Fruit fly (Drosophila melanogaster): ENCODE data around the gene vkg.

vkg gene

DNA sequence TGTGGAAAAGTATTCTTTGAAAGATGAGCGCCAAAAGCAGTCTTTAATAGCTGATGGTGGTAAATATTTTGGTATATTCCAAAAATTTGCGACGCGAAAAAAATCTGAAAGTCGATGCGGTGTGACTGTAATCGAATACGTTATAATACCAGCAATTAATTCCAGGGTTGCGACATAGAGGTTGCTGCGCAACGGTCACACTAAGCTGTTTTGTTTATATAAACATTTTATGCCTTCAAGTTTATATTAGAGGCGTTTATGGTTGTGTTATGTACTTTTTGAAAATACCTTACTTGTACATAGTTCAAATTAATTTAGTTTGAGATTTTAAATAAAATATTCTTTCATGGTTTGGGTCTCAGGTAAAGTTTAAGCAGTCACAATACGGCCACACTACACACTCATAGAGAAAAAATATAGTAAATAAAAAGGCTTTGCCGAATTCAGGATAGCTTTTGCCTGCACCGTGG, 56.6 kb downstream of the vkg start, which contains the start of gene CG14043:
Gene CG14043, plus strand, starts transcription at position 374 of the 470 bp plus-strand sequence.
- TF ChIP-seq Clk (GFP tag; optimal IDR thresholded peaks at IDR 0.05) (no peak), pad (GFP tag; optimal IDR thresholded peaks at IDR 0.05) (peak; percentile 26), Mnt (GFP tag; optimal IDR thresholded peaks at IDR 0.05) (peak; percentile 72), CG11617 (GFP tag; optimal IDR thresholded peaks at IDR 0.05) (peak; percentile 19), CG5204 (GFP tag; optimal IDR thresholded peaks at IDR 0.05) (no peak), CG1620 (GFP tag; optimal IDR thresholded peaks at IDR 0.05) (peak; percentile 50), CG7101 (tag; optimal IDR thresholded peaks at IDR 0.05) (peak; percentile 25), CG14711 (tag; optimal IDR thresholded peaks at IDR 0.05) (peak; percentile 66), cnc (optimal IDR thresholded peaks at IDR 0.05) (no peak), CG12768 (GFP tag; optimal IDR thresholded peaks at IDR 0.05) (no peak), tj (GFP tag; optimal IDR thresholded peaks at IDR 0.05) (peak; percentile 14), bab1 (GFP tag; optimal IDR thresholded peaks at IDR 0.05) (peak; percentile 74), Crg-1 (GFP tag; optimal IDR thresholded peaks at IDR 0.05) (peak; percentile 29), cic (GFP tag; optimal IDR thresholded peaks at IDR 0.05) (peak; percentile 46), Hr96 (GFP tag; optimal IDR thresholded peaks at IDR 0.05) (no peak)

DNA sequence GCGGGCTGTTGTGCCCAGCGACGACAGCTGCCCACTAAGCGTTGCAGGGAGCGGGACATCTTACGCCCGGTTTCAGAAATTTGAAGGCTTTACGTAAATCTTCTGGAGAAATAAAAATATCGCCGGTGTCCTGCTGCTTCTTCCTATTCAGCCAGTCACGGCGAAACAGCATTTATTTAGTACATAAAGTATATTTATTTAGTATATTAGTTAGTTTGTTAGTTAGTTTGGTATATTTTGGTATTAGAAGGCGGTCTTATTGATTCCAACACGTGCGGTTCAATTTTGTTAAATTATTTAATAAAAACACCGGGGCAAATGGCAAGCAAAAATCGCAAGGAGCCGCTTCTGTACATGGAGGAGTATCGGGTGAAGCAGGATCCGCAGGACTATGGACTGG, 59.2 kb downstream of the vkg start, which contains the start of the genes Scox and Polr1C:
Gene Scox, minus strand, starts transcription at position 169 of the 400 bp plus-strand sequence.
Gene Polr1C, plus strand, starts transcription at position 238 of the 400 bp plus-strand sequence.
- TF ChIP-seq CG7045 (GFP tag; optimal IDR thresholded peaks at IDR 0.05) (no peak), Mnt (GFP tag; optimal IDR thresholded peaks at IDR 0.05) (peak; percentile 87)

DNA sequence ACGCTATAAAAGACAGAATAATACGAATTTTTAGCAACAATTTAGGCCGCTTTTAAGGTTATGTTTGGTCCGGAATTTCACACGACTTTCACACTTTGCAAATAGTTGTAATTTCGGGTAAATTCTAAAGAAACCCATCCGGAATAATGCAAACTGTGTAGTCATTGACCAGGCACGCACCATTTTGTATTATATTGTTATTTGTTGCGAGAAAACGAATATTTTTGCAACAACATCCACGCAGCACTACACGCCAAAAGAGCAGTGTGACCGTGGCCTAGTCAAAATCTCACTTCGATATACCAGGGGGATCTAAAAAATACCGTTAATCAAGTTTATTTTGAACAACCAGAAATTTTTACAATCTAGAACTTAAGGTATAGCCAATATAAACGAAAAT, 60.5 kb downstream of the vkg start, which contains the start of gene eIF3i:
Gene eIF3i, minus strand, starts transcription at position 265 of the 400 bp plus-strand sequence.
- TF ChIP-seq Mnt (GFP tag; optimal IDR thresholded peaks at IDR 0.05) (peak; percentile 50), toe (GFP tag; optimal IDR thresholded peaks at IDR 0.05) (no peak)

DNA sequence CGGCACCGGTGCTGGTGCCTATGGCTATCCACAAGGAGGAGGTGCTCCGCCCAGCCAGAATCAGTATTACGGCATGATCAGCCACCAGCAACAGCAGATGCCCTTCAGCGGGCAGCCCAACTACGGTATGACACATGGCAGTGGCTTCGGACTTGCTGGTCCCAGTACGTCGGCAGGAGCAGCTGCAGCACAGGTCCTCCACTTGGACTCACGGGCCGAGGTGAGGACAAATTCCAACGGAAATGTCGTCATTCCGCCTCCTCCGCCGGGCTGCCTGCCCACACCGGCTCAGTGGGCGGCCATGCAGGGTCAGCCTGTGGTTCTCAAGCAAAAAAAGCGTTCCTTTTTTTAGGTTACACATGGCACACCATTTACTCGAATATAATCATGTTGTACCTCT, 62.1 kb downstream of the vkg start:
- TF ChIP-seq CG11617 (GFP tag; optimal IDR thresholded peaks at IDR 0.05) (no peak), CG12768 (GFP tag; optimal IDR thresholded peaks at IDR 0.05) (no peak)

- TF ChIP-seq CG11617 (GFP tag; optimal IDR thresholded peaks at IDR 0.05) (peak; percentile 52), bab1 (GFP tag; optimal IDR thresholded peaks at IDR 0.05) (peak; percentile 13), Clk (GFP tag; optimal IDR thresholded peaks at IDR 0.05) (peak; percentile 2), Crg-1 (GFP tag; optimal IDR thresholded peaks at IDR 0.05) (no peak), CG14711 (tag; optimal IDR thresholded peaks at IDR 0.05) (peak; percentile 96), CG1620 (GFP tag; optimal IDR thresholded peaks at IDR 0.05) (peak; percentile 24), CG5204 (GFP tag; optimal IDR thresholded peaks at IDR 0.05) (no peak), tj (GFP tag; optimal IDR thresholded peaks at IDR 0.05) (peak; percentile 3), toe (GFP tag; optimal IDR thresholded peaks at IDR 0.05) (no peak), pad (GFP tag; optimal IDR thresholded peaks at IDR 0.05) (no peak), CG7101 (tag; optimal IDR thresholded peaks at IDR 0.05) (peak; percentile 27), CG12768 (GFP tag; optimal IDR thresholded peaks at IDR 0.05) (peak; percentile 53)
These were observed 62.6 kb downstream of the vkg start, which contains the start of gene CG34125 for dm6 chr2L:4965420-4965819. CG34125 (plus strand) TSS chr2L:4965673.

Measured in whole organism, adult.